Worm (Caenorhabditis elegans) whole organism, L1 larva: ENCODE results near the gene W02D7.6.
A peak's percentile ranks its signal among the peaks of the same experiment; 100 is the strongest.

ENCODE experiments used
- alr-1 ChIP-seq: fragments of 200-800 bp; sonication (Bioruptor generic); optimal IDR thresholded peaks from 2 replicates; lab custom pipeline; 2018; ENCODE audit warnings: borderline replicate concordance, mild to moderate bottlenecking, missing genetic modification characterization, missing compliant biosample characterization
- ama-1 ChIP-seq: fragments of 150-350 bp; optimal IDR thresholded peaks from 2 replicates; lab custom pipeline; 2014
- lin-39 ChIP-seq: fragments of 150-350 bp; optimal IDR thresholded peaks from 2 replicates; lab custom pipeline; 2014; ENCODE audit warnings: missing biosample characterization, missing genetic modification reagents, missing genetic modification characterization
- nhr-11 ChIP-seq: fragments of 150-350 bp; optimal IDR thresholded peaks from 2 replicates; lab custom pipeline; 2014; ENCODE audit warnings: missing biosample characterization, missing genetic modification characterization
- rnt-1 ChIP-seq: sonication (generic microtip); optimal IDR thresholded peaks from 2 replicates; lab custom pipeline; 2016; ENCODE audit warnings: mild to moderate bottlenecking, missing genetic modification characterization, moderate library complexity, missing compliant biosample characterization
- sptf-1 ChIP-seq: fragments of 150-350 bp; optimal IDR thresholded peaks from 2 replicates; lab custom pipeline; 2014; ENCODE audit warnings: missing biosample characterization, missing genetic modification characterization

DNA sequence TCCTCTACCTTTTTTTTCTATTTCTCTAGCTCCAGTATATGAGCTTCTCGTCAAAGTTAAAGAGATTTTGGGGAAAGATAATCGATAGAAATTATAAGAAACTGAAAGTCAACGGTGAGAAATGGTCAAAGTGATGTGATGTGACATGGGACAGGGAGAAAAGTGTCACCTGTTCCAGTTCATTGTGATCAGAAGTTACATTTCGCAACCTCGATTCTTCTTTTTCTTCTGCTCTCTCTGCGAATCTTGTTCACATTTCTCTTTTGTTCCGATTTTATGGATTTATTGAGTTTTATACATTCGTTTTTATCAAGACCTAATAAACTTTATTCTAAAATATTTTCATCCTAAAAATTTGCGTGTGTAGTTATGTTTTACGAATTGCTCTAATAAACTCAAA is 34.3 kb upstream of the W02D7.6 start:
- TF ChIP-seq alr-1 (tag; lab: Kevin White, UChicago) (no peak), rnt-1 (tag; lab: Kevin White, UChicago) (peak; percentile 54), sptf-1 (no peak), ama-1 (lab: Kevin White, UChicago) (no peak), lin-39 (tag; lab: Kevin White, UChicago) (no peak), nhr-11 (tag; lab: Kevin White, UChicago) (no peak)
